Worm (Caenorhabditis elegans) whole organism, L2 larva: ENCODE measurements around the gene K08D8.6.

Experiments
- C34F6.9 ChIP-seq: fragments of 150-350 bp; optimal IDR thresholded peaks from 2 replicates; lab custom pipeline; 2014; ENCODE audit warnings: missing biosample characterization, missing genetic modification characterization
- F13H6.1 ChIP-seq: sonication (generic microtip); optimal IDR thresholded peaks from 2 replicates; lab custom pipeline; 2016; ENCODE audit warnings: missing genetic modification characterization, missing compliant biosample characterization
- ZK546.5 ChIP-seq: sonication (generic microtip); optimal IDR thresholded peaks from 2 replicates; lab custom pipeline; 2017; ENCODE audit warnings: missing biosample characterization, missing genetic modification characterization
- alr-1 ChIP-seq: fragments of 150-350 bp; optimal IDR thresholded peaks from 2 replicates; lab custom pipeline; 2014; ENCODE audit warnings: missing biosample characterization, missing genetic modification characterization
- blmp-1 ChIP-seq: sonication (generic microtip); optimal IDR thresholded peaks from 2 replicates; lab custom pipeline; 2017; ENCODE audit warnings: missing genetic modification characterization, mild to moderate bottlenecking, missing compliant biosample characterization, antibody characterized with exemption, moderate library complexity; ENCODE audit not compliant: insufficient read depth
- ceh-16 ChIP-seq: fragments of 150-350 bp; optimal IDR thresholded peaks from 2 replicates; lab custom pipeline; 2014; ENCODE audit warnings: missing biosample characterization, missing genetic modification characterization
- ceh-82 ChIP-seq: fragments of 150-350 bp; optimal IDR thresholded peaks from 2 replicates; lab custom pipeline; 2014; ENCODE audit warnings: missing biosample characterization, missing genetic modification characterization
- crh-2 ChIP-seq: sonication (generic microtip); optimal IDR thresholded peaks from 2 replicates; lab custom pipeline; 2017; ENCODE audit warnings: missing biosample characterization, missing genetic modification characterization
- dmd-4 ChIP-seq: sonication (generic microtip); optimal IDR thresholded peaks from 2 replicates; lab custom pipeline; 2017; ENCODE audit warnings: missing biosample characterization, missing genetic modification characterization
- egl-27 ChIP-seq: sonication (generic microtip); optimal IDR thresholded peaks from 3 replicates; lab custom pipeline; 2017; ENCODE audit warnings: missing biosample characterization, missing genetic modification reagents, missing genetic modification characterization
- elt-1 ChIP-seq: fragments of 150-350 bp; optimal IDR thresholded peaks from 2 replicates; lab custom pipeline; 2014; ENCODE audit warnings: missing biosample characterization, missing genetic modification characterization
- elt-3 ChIP-seq: sonication (generic microtip); optimal IDR thresholded peaks from 2 replicates; lab custom pipeline; 2017; ENCODE audit warnings: missing biosample characterization, missing genetic modification characterization
- fos-1 ChIP-seq: fragments of 150-350 bp; optimal IDR thresholded peaks from 2 replicates; lab custom pipeline; 2014; ENCODE audit warnings: missing biosample characterization, missing genetic modification characterization
- gmeb-1 ChIP-seq: fragments of 150-350 bp; optimal IDR thresholded peaks from 2 replicates; lab custom pipeline; 2014; ENCODE audit warnings: missing biosample characterization, missing genetic modification characterization
- lin-11 ChIP-seq: fragments of 150-350 bp; sonication (generic microtip); optimal IDR thresholded peaks from 2 replicates; lab custom pipeline; 2014; ENCODE audit warnings: missing biosample characterization, missing genetic modification characterization, inconsistent platforms, mixed read lengths
- lin-13 ChIP-seq: fragments of 150-350 bp; optimal IDR thresholded peaks from 2 replicates; lab custom pipeline; 2014; ENCODE audit warnings: missing biosample characterization, missing genetic modification reagents, missing genetic modification characterization
- lin-39 ChIP-seq: fragments of 150-350 bp; optimal IDR thresholded peaks from 2 replicates; lab custom pipeline; 2014; ENCODE audit warnings: missing biosample characterization, missing genetic modification reagents, missing genetic modification characterization
- lsy-2 ChIP-seq, 2 experiments: fragments of 150-350 bp in 1 of 2; sonication (generic microtip) in 1 of 2; optimal IDR thresholded peaks; 2 replicates each; lab custom pipeline; 2014 to 2017; ENCODE audit warnings: missing biosample characterization in 2 of 2, missing genetic modification characterization in 2 of 2
- mab-5 ChIP-seq: fragments of 150-350 bp; optimal IDR thresholded peaks from 2 replicates; lab custom pipeline; 2014; ENCODE audit warnings: missing biosample characterization, missing genetic modification characterization
- mbf-1 ChIP-seq: sonication (generic microtip); optimal IDR thresholded peaks from 2 replicates; lab custom pipeline; 2017; ENCODE audit warnings: missing biosample characterization, missing genetic modification characterization
- mdl-1 ChIP-seq, 2 experiments: fragments of 150-350 bp in 1 of 2; sonication (generic microtip) in 1 of 2; optimal IDR thresholded peaks; 2 replicates each; lab custom pipeline; 2017; ENCODE audit warnings: missing biosample characterization in 2 of 2, missing genetic modification characterization in 2 of 2
- nhr-10 ChIP-seq: sonication (generic microtip); optimal IDR thresholded peaks from 2 replicates; lab custom pipeline; 2017; ENCODE audit warnings: missing biosample characterization, missing genetic modification characterization
- nhr-11 ChIP-seq: fragments of 150-350 bp; optimal IDR thresholded peaks from 2 replicates; lab custom pipeline; 2014; ENCODE audit warnings: missing biosample characterization, missing genetic modification characterization
- nhr-12 ChIP-seq: fragments of 150-350 bp; optimal IDR thresholded peaks from 2 replicates; lab custom pipeline; 2014; ENCODE audit warnings: missing biosample characterization, missing genetic modification characterization
- nhr-129 ChIP-seq: fragments of 150-350 bp; optimal IDR thresholded peaks from 2 replicates; lab custom pipeline; 2014; ENCODE audit warnings: missing biosample characterization, missing genetic modification characterization
- nhr-21 ChIP-seq: fragments of 150-350 bp; optimal IDR thresholded peaks from 2 replicates; lab custom pipeline; 2014; ENCODE audit warnings: missing biosample characterization, missing genetic modification characterization
- nhr-23 ChIP-seq: fragments of 150-350 bp; optimal IDR thresholded peaks from 2 replicates; lab custom pipeline; 2014; ENCODE audit warnings: missing biosample characterization, missing genetic modification reagents, missing genetic modification characterization
- nhr-237 ChIP-seq: fragments of 150-350 bp; optimal IDR thresholded peaks from 2 replicates; lab custom pipeline; 2014; ENCODE audit warnings: missing biosample characterization, missing genetic modification characterization
- nhr-25 ChIP-seq: fragments of 150-350 bp; sonication (generic microtip); optimal IDR thresholded peaks from 3 replicates; lab custom pipeline; 2014; ENCODE audit warnings: missing biosample characterization, missing genetic modification characterization
- nhr-6 ChIP-seq: fragments of 150-350 bp; optimal IDR thresholded peaks from 2 replicates; lab custom pipeline; 2014; ENCODE audit warnings: missing biosample characterization, missing genetic modification characterization
- nhr-77 ChIP-seq: fragments of 150-350 bp; optimal IDR thresholded peaks from 2 replicates; lab custom pipeline; 2014; ENCODE audit warnings: missing biosample characterization, missing genetic modification characterization
- peb-1 ChIP-seq: fragments of 150-350 bp; optimal IDR thresholded peaks from 2 replicates; lab custom pipeline; 2014; ENCODE audit warnings: missing biosample characterization, missing genetic modification characterization
- skn-1 ChIP-seq: sonication (generic microtip); optimal IDR thresholded peaks from 2 replicates; lab custom pipeline; 2017; ENCODE audit warnings: missing biosample characterization, missing genetic modification characterization
- sma-3 ChIP-seq: sonication (generic microtip); optimal IDR thresholded peaks from 2 replicates; lab custom pipeline; 2016; ENCODE audit warnings: missing genetic modification reagents, missing genetic modification characterization, missing compliant biosample characterization
- sma-9 ChIP-seq, 2 experiments: fragments of 150-350 bp in 1 of 2; sonication (generic microtip) in 1 of 2; optimal IDR thresholded peaks; 2 replicates each; lab custom pipeline; 2014 to 2016; ENCODE audit warnings: missing genetic modification characterization in 2 of 2, mild to moderate bottlenecking in 1 of 2, missing biosample characterization in 1 of 2, missing compliant biosample characterization in 1 of 2, missing genetic modification reagents in 1 of 2, moderate library complexity in 1 of 2
- snpc-4 ChIP-seq: fragments of 150-350 bp; optimal IDR thresholded peaks from 2 replicates; lab custom pipeline; 2014; ENCODE audit warnings: missing biosample characterization, missing genetic modification characterization
- unc-39 ChIP-seq: fragments of 150-350 bp; optimal IDR thresholded peaks from 2 replicates; lab custom pipeline; 2014; ENCODE audit warnings: missing biosample characterization, missing genetic modification characterization
- unc-55 ChIP-seq: fragments of 150-350 bp; sonication (generic microtip); optimal IDR thresholded peaks from 3 replicates; lab custom pipeline; 2014; ENCODE audit warnings: missing biosample characterization, missing genetic modification reagents, missing genetic modification characterization
- ztf-1 ChIP-seq: fragments of 200-800 bp; sonication (Bioruptor generic); conservative IDR thresholded peaks from 2 replicates; pipeline ENCODE4 v1.3.6; 2022; ENCODE audit warnings: missing genetic modification characterization, missing compliant biosample characterization
- ztf-11 ChIP-seq: sonication (generic microtip); optimal IDR thresholded peaks from 2 replicates; lab custom pipeline; 2017; ENCODE audit warnings: missing biosample characterization, missing genetic modification characterization

K08D8.6 gene

DNA sequence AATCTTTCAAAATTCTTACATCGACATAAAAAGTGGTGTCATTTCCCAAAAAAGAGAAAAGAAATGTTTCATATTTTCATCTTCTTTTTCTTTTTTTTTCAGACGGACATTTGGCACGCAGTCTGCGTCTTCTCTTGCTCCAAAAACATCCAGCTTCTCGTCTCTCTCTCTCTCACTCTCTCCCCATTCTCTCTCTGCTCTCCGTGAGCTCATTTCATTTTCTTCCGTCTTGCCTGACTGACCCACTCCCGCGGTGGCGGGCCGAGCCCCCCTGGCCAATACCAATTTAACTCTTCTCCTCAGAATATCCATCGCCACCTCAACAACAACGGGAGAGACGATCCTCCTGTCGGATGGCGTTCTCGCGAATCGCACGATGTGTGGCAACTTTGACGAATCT is 44.7 kb downstream of the K08D8.6 start, which contains the start of gene txt-19:
TSS of gene txt-19 (plus strand) at position 304 of the 400 bp plus-strand sequence.
- TF ChIP-seq alr-1 (tag; lab: Kevin White, UChicago) (no peak), nhr-25 (tag; lab: Kevin White, UChicago) (no peak), lsy-2 (tag; optimal IDR thresholded peaks at IDR 0.05; lab: Kevin White, UChicago) (peak in 1 of 2 experiments; percentile 18), mab-5 (tag; lab: Kevin White, UChicago) (no peak), skn-1 (tag; lab: Kevin White, UChicago) (no peak), sma-9 (GFP tag; optimal IDR thresholded peaks at IDR 0.05; lab: Kevin White, UChicago) (peak; percentile 30), sma-9 (tag; optimal IDR thresholded peaks at IDR 0.05; lab: Kevin White, UChicago) (no peak), blmp-1 (tag; lab: Kevin White, UChicago) (no peak), ztf-11 (tag; lab: Kevin White, UChicago) (no peak), elt-1 (tag; lab: Kevin White, UChicago) (no peak), F13H6.1 (tag; lab: Kevin White, UChicago) (peak; percentile 28), nhr-23 (tag; lab: Kevin White, UChicago) (no peak), sma-3 (GFP tag; lab: Kevin White, UChicago) (no peak), mbf-1 (tag; lab: Kevin White, UChicago) (no peak), crh-2 (tag; lab: Kevin White, UChicago) (peak; percentile 12), lin-39 (no peak), gmeb-1 (tag; lab: Kevin White, UChicago) (no peak), lin-11 (tag; lab: Kevin White, UChicago) (peak; percentile 6), dmd-4 (tag; lab: Kevin White, UChicago) (no peak), lin-13 (GFP tag; lab: Kevin White, UChicago) (peak; percentile 8), snpc-4 (no peak), elt-3 (tag; lab: Kevin White, UChicago) (no peak), ceh-16 (no peak), egl-27 (no peak), fos-1 (no peak), ztf-1 (GFP tag; lab: Robert Waterston, UW) (no peak), unc-55 (GFP tag; lab: Kevin White, UChicago) (peak; percentile 44), peb-1 (tag; lab: Kevin White, UChicago) (no peak), nhr-129 (tag; lab: Kevin White, UChicago) (peak; percentile 18), nhr-10 (tag; lab: Kevin White, UChicago) (no peak), mdl-1 (tag; optimal IDR thresholded peaks at IDR 0.05; lab: Kevin White, UChicago) (no peak), unc-39 (tag; lab: Kevin White, UChicago) (no peak), C34F6.9 (tag; lab: Kevin White, UChicago) (peak; percentile 41), nhr-237 (tag; lab: Kevin White, UChicago) (no peak)

DNA sequence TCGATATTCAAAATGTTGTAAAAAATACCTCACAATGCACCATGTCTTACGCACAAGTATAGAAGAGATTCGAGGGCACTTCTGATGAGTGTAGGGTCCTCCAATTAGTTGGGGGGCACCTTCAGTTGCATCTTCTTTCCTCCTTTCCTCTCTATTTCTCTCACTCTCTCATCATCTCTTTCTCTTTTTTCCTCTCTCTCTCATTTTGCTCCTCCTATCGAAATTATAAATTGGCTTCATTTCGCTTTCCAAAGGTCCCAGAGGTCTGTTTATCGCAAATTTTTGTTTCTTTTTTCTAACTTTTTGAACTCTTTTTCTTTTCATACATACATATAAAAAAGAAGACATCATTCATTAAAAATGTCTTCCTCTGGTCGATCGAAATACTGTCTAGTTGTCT is 47.4 kb downstream of the K08D8.6 start:
- no peak for TF ChIP-seq nhr-23 (tag; lab: Kevin White, UChicago)
- peak in 1 of 2 experiments; percentile 7 for TF ChIP-seq lsy-2 (tag; optimal IDR thresholded peaks at IDR 0.05; lab: Kevin White, UChicago)
- TF ChIP-seq lin-39 = no peak
- TF ChIP-seq C34F6.9 (tag; lab: Kevin White, UChicago) = peak; percentile 18
- TF ChIP-seq nhr-11 (tag; lab: Kevin White, UChicago) = no peak
- TF ChIP-seq F13H6.1 (tag; lab: Kevin White, UChicago) = no peak
- no peak for TF ChIP-seq peb-1 (tag; lab: Kevin White, UChicago)
- TF ChIP-seq, all 48 proteins: peak for 2

DNA sequence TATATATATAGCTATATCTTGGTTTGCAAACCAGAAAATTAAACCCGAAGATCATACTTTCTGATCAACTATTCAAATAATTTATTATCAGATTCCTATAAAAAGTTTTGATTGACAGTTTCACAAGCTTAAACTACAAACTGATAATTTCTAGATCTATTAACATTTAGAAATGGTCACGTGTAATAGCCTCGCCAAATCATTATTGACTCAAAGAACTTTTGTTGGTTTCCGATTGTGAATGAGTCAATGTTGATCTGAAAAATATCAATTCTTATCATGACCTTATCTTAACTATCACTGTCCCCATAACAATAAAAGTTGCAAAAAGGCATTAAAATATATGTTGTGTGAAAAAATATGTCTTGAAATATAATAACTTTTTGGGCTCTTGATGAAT is 48.2 kb downstream of the K08D8.6 start:
- TF ChIP-seq nhr-21 (tag; lab: Kevin White, UChicago) (no peak), snpc-4 (no peak), elt-3 (tag; lab: Kevin White, UChicago) (no peak), mbf-1 (tag; lab: Kevin White, UChicago) (no peak), unc-55 (GFP tag; lab: Kevin White, UChicago) (no peak), sma-3 (GFP tag; lab: Kevin White, UChicago) (no peak), nhr-237 (tag; lab: Kevin White, UChicago) (no peak), skn-1 (tag; lab: Kevin White, UChicago) (peak; percentile 71), alr-1 (tag; lab: Kevin White, UChicago) (no peak), sma-9 (GFP tag; optimal IDR thresholded peaks at IDR 0.05; lab: Kevin White, UChicago) (peak; percentile 55), sma-9 (tag; optimal IDR thresholded peaks at IDR 0.05; lab: Kevin White, UChicago) (no peak), egl-27 (no peak), unc-39 (tag; lab: Kevin White, UChicago) (no peak), crh-2 (tag; lab: Kevin White, UChicago) (peak; percentile 53), dmd-4 (tag; lab: Kevin White, UChicago) (no peak), ZK546.5 (tag; lab: Kevin White, UChicago) (no peak), fos-1 (peak; percentile 85), ztf-11 (tag; lab: Kevin White, UChicago) (no peak), nhr-12 (no peak), nhr-77 (tag; lab: Kevin White, UChicago) (no peak), lin-13 (GFP tag; lab: Kevin White, UChicago) (no peak), ceh-82 (tag; lab: Kevin White, UChicago) (no peak), ceh-16 (no peak), lin-39 (no peak), nhr-6 (tag; lab: Kevin White, UChicago) (no peak), F13H6.1 (tag; lab: Kevin White, UChicago) (no peak), nhr-23 (tag; lab: Kevin White, UChicago) (no peak), nhr-11 (tag; lab: Kevin White, UChicago) (no peak), gmeb-1 (tag; lab: Kevin White, UChicago) (peak; percentile 32), peb-1 (tag; lab: Kevin White, UChicago) (no peak), lsy-2 (tag; optimal IDR thresholded peaks at IDR 0.05; lab: Kevin White, UChicago) (peak in 1 of 2 experiments; percentile 8)
